Worm (Caenorhabditis elegans) whole organism, L3 larva: ENCODE measurements around the gene islo-1.

Source experiments
- elt-1 ChIP-seq: fragments of 150-350 bp; optimal IDR thresholded peaks from 2 replicates; lab custom pipeline; 2014; ENCODE audit warnings: missing biosample characterization, missing genetic modification characterization
- elt-3 ChIP-seq, 3 experiments: fragments of 150-350 bp in 1 of 3; sonication (generic microtip) in 2 of 3; optimal IDR thresholded peaks; 2 replicates in 2 of 3; 4 replicates in 1 of 3; lab custom pipeline; 2014 to 2017; ENCODE audit warnings: missing biosample characterization in 3 of 3, missing genetic modification characterization in 3 of 3
- nhr-12 ChIP-seq: fragments of 150-350 bp; optimal IDR thresholded peaks from 2 replicates; lab custom pipeline; 2014; ENCODE audit warnings: missing biosample characterization, missing genetic modification characterization
- nhr-43 ChIP-seq: sonication (generic microtip); optimal IDR thresholded peaks from 2 replicates; lab custom pipeline; 2016; ENCODE audit warnings: mild to moderate bottlenecking, missing genetic modification characterization, missing compliant biosample characterization; ENCODE audit not compliant: poor library complexity, severe bottlenecking
- tbx-2 ChIP-seq: sonication (generic microtip); optimal IDR thresholded peaks from 2 replicates; lab custom pipeline; 2016; ENCODE audit warnings: mild to moderate bottlenecking, missing genetic modification characterization, missing compliant biosample characterization

ce11 chrIV:8091539-8091938, 44.6 kb upstream of the islo-1 start:
- TF ChIP-seq elt-1: no peak
- no peak for TF ChIP-seq elt-3 (tag; optimal IDR thresholded peaks at IDR 0.05; lab: Kevin White, UChicago)
- no peak for TF ChIP-seq nhr-43 (tag; lab: Kevin White, UChicago)
- no peak for TF ChIP-seq nhr-12
- TF ChIP-seq tbx-2 (tag; lab: Kevin White, UChicago): no peak
